Worm (Caenorhabditis elegans) whole organism, L4 larva: Measurements from ENCODE around the gene T08D10.5.

ENCODE experiments used
- D1046.2 ChIP-seq: fragments of 200-800 bp; sonication (Bioruptor generic); IDR thresholded peaks from 2 replicates; pipeline ENCODE4 v1.3.6; 2022; ENCODE audit warnings: missing genetic modification characterization, missing compliant biosample characterization
- F26F4.8 ChIP-seq: fragments of 200-800 bp; sonication (Bioruptor generic); conservative IDR thresholded peaks from 2 replicates; pipeline ENCODE4 v1.3.6; 2022; ENCODE audit warnings: missing genetic modification characterization, missing compliant biosample characterization
- F37D6.2 ChIP-seq: sonication (generic microtip); optimal IDR thresholded peaks from 2 replicates; lab custom pipeline; 2016; ENCODE audit warnings: mild to moderate bottlenecking, missing genetic modification characterization, missing compliant biosample characterization
- F49E8.2 ChIP-seq: sonication (generic microtip); optimal IDR thresholded peaks from 2 replicates; lab custom pipeline; 2016; ENCODE audit warnings: missing compliant biosample characterization, mild to moderate bottlenecking, missing genetic modification characterization, borderline replicate concordance
- T26A8.4 ChIP-seq: fragments of 200-800 bp; sonication (Bioruptor generic); IDR thresholded peaks from 2 replicates; pipeline ENCODE4 v1.3.6; 2022; ENCODE audit warnings: missing genetic modification characterization, missing compliant biosample characterization
- Y5F2A.4 ChIP-seq: fragments of 200-800 bp; sonication (Bioruptor generic); optimal IDR thresholded peaks from 2 replicates; lab custom pipeline; 2018; ENCODE audit warnings: mild to moderate bottlenecking, missing genetic modification characterization, missing compliant biosample characterization
- ZK546.5 ChIP-seq, 2 experiments: sonication (generic microtip); optimal IDR thresholded peaks; 2 replicates each; lab custom pipeline; 2017; ENCODE audit warnings: missing biosample characterization in 2 of 2, missing genetic modification characterization in 2 of 2
- aha-1 ChIP-seq: fragments of 150-350 bp; peaks from one replicate; lab custom pipeline; 2014; ENCODE audit warnings: missing biosample characterization, missing genetic modification characterization
- attf-4 ChIP-seq: sonication (generic microtip); optimal IDR thresholded peaks from 3 replicates; lab custom pipeline; 2017; ENCODE audit warnings: missing biosample characterization, missing genetic modification characterization
- ceh-20 ChIP-seq: fragments of 200-800 bp; sonication (Bioruptor generic); IDR thresholded peaks from 2 replicates; pipeline ENCODE4 v1.3.6; 2022; ENCODE audit warnings: missing genetic modification reagents, missing genetic modification characterization, missing compliant biosample characterization
- ceh-32 ChIP-seq: sonication (generic microtip); optimal IDR thresholded peaks from 2 replicates; lab custom pipeline; 2016; ENCODE audit warnings: mild to moderate bottlenecking, missing genetic modification characterization, missing compliant biosample characterization; ENCODE audit not compliant: poor library complexity
- ceh-44 ChIP-seq: fragments of 200-800 bp; sonication (Bioruptor generic); IDR thresholded peaks from 2 replicates; pipeline ENCODE4 v1.3.6; 2022; ENCODE audit warnings: missing genetic modification reagents, missing genetic modification characterization, missing compliant biosample characterization
- cey-2 ChIP-seq: sonication (generic microtip); optimal IDR thresholded peaks from 3 replicates; lab custom pipeline; 2017; ENCODE audit warnings: missing genetic modification characterization, mild to moderate bottlenecking, missing compliant biosample characterization, antibody characterized with exemption, borderline replicate concordance; ENCODE audit not compliant: insufficient read depth
- daf-12 ChIP-seq: fragments of 150-350 bp; optimal IDR thresholded peaks from 2 replicates; lab custom pipeline; 2014; ENCODE audit warnings: missing biosample characterization, missing genetic modification reagents, missing genetic modification characterization
- daf-16 ChIP-seq, 3 experiments: sonication (generic microtip); optimal IDR thresholded peaks; 2 replicates each; lab custom pipeline; 2016 to 2017; ENCODE audit warnings: missing genetic modification characterization in 3 of 3, missing genetic modification reagents in 3 of 3, mild to moderate bottlenecking in 2 of 3, missing compliant biosample characterization in 2 of 3, missing biosample characterization in 1 of 3, moderate library complexity in 1 of 3
- dmd-6 ChIP-seq: fragments of 200-800 bp; sonication (Bioruptor generic); IDR thresholded peaks from 2 replicates; pipeline ENCODE4 v1.3.6; 2022; ENCODE audit warnings: missing genetic modification reagents, missing genetic modification characterization, missing compliant biosample characterization
- dpl-1 ChIP-seq: fragments of 150-350 bp; optimal IDR thresholded peaks from 2 replicates; lab custom pipeline; 2014; ENCODE audit warnings: missing biosample characterization, missing genetic modification reagents, missing genetic modification characterization
- dve-1 ChIP-seq: sonication (generic microtip); optimal IDR thresholded peaks from 2 replicates; lab custom pipeline; 2017; ENCODE audit warnings: antibody characterized with exemption, mild to moderate bottlenecking, missing genetic modification characterization, missing compliant biosample characterization; ENCODE audit not compliant: insufficient read depth
- egl-27 ChIP-seq: sonication (generic microtip); optimal IDR thresholded peaks from 3 replicates; lab custom pipeline; 2017; ENCODE audit warnings: missing biosample characterization, missing genetic modification reagents, missing genetic modification characterization
- egl-43 ChIP-seq: fragments of 200-800 bp; sonication (Bioruptor generic); IDR thresholded peaks from 2 replicates; pipeline ENCODE4 v1.3.6; 2022; ENCODE audit warnings: missing genetic modification reagents, missing genetic modification characterization, missing compliant biosample characterization
- fos-1 ChIP-seq: fragments of 150-350 bp; optimal IDR thresholded peaks from 2 replicates; lab custom pipeline; 2014; ENCODE audit warnings: missing biosample characterization, missing genetic modification characterization
- hif-1 ChIP-seq, 2 experiments: sonication (generic microtip); optimal IDR thresholded peaks; 2 replicates each; lab custom pipeline; 2016 to 2017; ENCODE audit warnings: missing compliant biosample characterization in 2 of 2, missing genetic modification characterization in 2 of 2, missing genetic modification reagents in 2 of 2, missing genotype in 2 of 2, mild to moderate bottlenecking in 1 of 2
- hlh-11 ChIP-seq: fragments of 200-800 bp; sonication (Bioruptor generic); optimal IDR thresholded peaks from 2 replicates; lab custom pipeline; 2018; ENCODE audit warnings: mild to moderate bottlenecking, missing genetic modification characterization, missing compliant biosample characterization
- hlh-30 ChIP-seq: sonication (generic microtip); optimal IDR thresholded peaks from 2 replicates; lab custom pipeline; 2017; ENCODE audit warnings: antibody characterized with exemption, mild to moderate bottlenecking, missing genetic modification characterization, missing compliant biosample characterization; ENCODE audit not compliant: insufficient read depth
- jun-1 ChIP-seq: fragments of 150-350 bp; optimal IDR thresholded peaks from 2 replicates; lab custom pipeline; 2014; ENCODE audit warnings: missing biosample characterization, missing genetic modification reagents, missing genetic modification characterization
- lin-39 ChIP-seq: fragments of 150-350 bp; optimal IDR thresholded peaks from 2 replicates; lab custom pipeline; 2014; ENCODE audit warnings: missing biosample characterization, missing genetic modification reagents, missing genetic modification characterization
- lir-3 ChIP-seq: sonication (generic microtip); optimal IDR thresholded peaks from 2 replicates; lab custom pipeline; 2016; ENCODE audit warnings: mild to moderate bottlenecking, missing genetic modification characterization, missing compliant biosample characterization
- lsy-2 ChIP-seq, 2 experiments: fragments of 150-350 bp in 1 of 2; sonication (generic microtip) in 1 of 2; optimal IDR thresholded peaks; 2 replicates each; lab custom pipeline; 2014 to 2017; ENCODE audit warnings: missing biosample characterization in 2 of 2, missing genetic modification characterization in 2 of 2
- madf-9 ChIP-seq: fragments of 200-800 bp; sonication (Bioruptor generic); conservative IDR thresholded peaks from 2 replicates; pipeline ENCODE4 v1.3.6; 2022; ENCODE audit warnings: missing genetic modification reagents, missing genetic modification characterization, missing compliant biosample characterization
- mdt-29 ChIP-seq: fragments of 200-800 bp; sonication (Bioruptor generic); IDR thresholded peaks from 2 replicates; pipeline ENCODE4 v1.3.6; 2022; ENCODE audit warnings: missing genetic modification reagents, missing genetic modification characterization, missing compliant biosample characterization
- nhr-11 ChIP-seq: fragments of 150-350 bp; optimal IDR thresholded peaks from 2 replicates; lab custom pipeline; 2014; ENCODE audit warnings: missing biosample characterization, missing genetic modification characterization
- nhr-111 ChIP-seq: fragments of 200-800 bp; sonication (Bioruptor generic); optimal IDR thresholded peaks from 2 replicates; lab custom pipeline; 2018; ENCODE audit warnings: mild to moderate bottlenecking, missing genetic modification characterization, missing compliant biosample characterization
- nhr-25 ChIP-seq: sonication (generic microtip); optimal IDR thresholded peaks from 2 replicates; lab custom pipeline; 2017; ENCODE audit warnings: missing genetic modification characterization, mild to moderate bottlenecking, missing compliant biosample characterization, antibody characterized with exemption, moderate library complexity, borderline replicate concordance; ENCODE audit not compliant: insufficient read depth
- nhr-28 ChIP-seq: fragments of 150-350 bp; optimal IDR thresholded peaks from 2 replicates; lab custom pipeline; 2014; ENCODE audit warnings: missing biosample characterization, missing genetic modification characterization
- nhr-42 ChIP-seq: fragments of 200-800 bp; sonication (Bioruptor generic); IDR thresholded peaks from 2 replicates; pipeline ENCODE4 v1.3.6; 2022; ENCODE audit warnings: missing genetic modification characterization, missing compliant biosample characterization
- nhr-48 ChIP-seq: sonication (generic microtip); optimal IDR thresholded peaks from 2 replicates; lab custom pipeline; 2016; ENCODE audit warnings: mild to moderate bottlenecking, missing genetic modification characterization, missing compliant biosample characterization
- nhr-77 ChIP-seq: fragments of 150-350 bp; optimal IDR thresholded peaks from 2 replicates; lab custom pipeline; 2014; ENCODE audit warnings: missing biosample characterization, missing genetic modification characterization
- pha-4 ChIP-seq, 2 experiments: fragments of 150-350 bp in 1 of 2; fragments of 200-800 bp in 1 of 2; sonication (Bioruptor generic) in 1 of 2; IDR thresholded peaks in 1 of 2; optimal IDR thresholded peaks in 1 of 2; 2 replicates each; pipeline versions ENCODE4 v1.3.6 to Lab custom; 2014 to 2022; ENCODE audit warnings: missing genetic modification characterization in 2 of 2, missing genetic modification reagents in 2 of 2, missing biosample characterization in 1 of 2, missing compliant biosample characterization in 1 of 2
- pqm-1 ChIP-seq: sonication (generic microtip); optimal IDR thresholded peaks from 2 replicates; lab custom pipeline; 2017; ENCODE audit warnings: missing biosample characterization, missing genetic modification characterization
- rbr-2 ChIP-seq: sonication (generic microtip); optimal IDR thresholded peaks from 2 replicates; lab custom pipeline; 2016; ENCODE audit warnings: missing genotype, missing genetic modification characterization, missing compliant biosample characterization
- saeg-2 ChIP-seq: fragments of 200-800 bp; sonication (Bioruptor generic); IDR thresholded peaks from 2 replicates; pipeline ENCODE4 v1.3.6; 2022; ENCODE audit warnings: missing genetic modification reagents, missing genetic modification characterization, missing compliant biosample characterization
- sdz-12 ChIP-seq: fragments of 200-800 bp; sonication (Bioruptor generic); optimal IDR thresholded peaks from 2 replicates; lab custom pipeline; 2018; ENCODE audit warnings: mild to moderate bottlenecking, missing genetic modification characterization, missing compliant biosample characterization
- set-16 ChIP-seq: fragments of 200-800 bp; sonication (Bioruptor generic); IDR thresholded peaks from 2 replicates; pipeline ENCODE4 v1.3.6; 2022; ENCODE audit warnings: missing genetic modification reagents, missing genetic modification characterization, missing compliant biosample characterization
- spr-1 ChIP-seq: sonication (generic microtip); optimal IDR thresholded peaks from 2 replicates; lab custom pipeline; 2016; ENCODE audit warnings: mild to moderate bottlenecking, missing genetic modification characterization, missing compliant biosample characterization
- tag-97 ChIP-seq: fragments of 200-800 bp; sonication (Bioruptor generic); IDR thresholded peaks from 2 replicates; pipeline ENCODE4 v1.3.6; 2022; ENCODE audit warnings: missing genetic modification characterization, missing compliant biosample characterization
- unc-39 ChIP-seq: sonication (generic microtip); optimal IDR thresholded peaks from 2 replicates; lab custom pipeline; 2017; ENCODE audit warnings: missing biosample characterization, missing genetic modification characterization
- zfp-3 ChIP-seq: fragments of 200-800 bp; sonication (Bioruptor generic); conservative IDR thresholded peaks from 2 replicates; pipeline ENCODE4 v1.3.6; 2022; ENCODE audit warnings: missing genetic modification reagents, missing genetic modification characterization, missing compliant biosample characterization
- zip-11 ChIP-seq: fragments of 200-800 bp; sonication (Bioruptor generic); IDR thresholded peaks from 2 replicates; pipeline ENCODE4 v1.3.6; 2022; ENCODE audit warnings: missing genetic modification characterization, missing compliant biosample characterization

The T08D10.5 gene

ce11 chrX:11924158-11924557 is 33.2 kb upstream of the T08D10.5 start, which contains the start of gene F55G7.1 (continued):
- TF ChIP-seq nhr-25 (tag; lab: Kevin White, UChicago) (no peak), fos-1 (tag; lab: Kevin White, UChicago) (no peak), zip-11 (GFP tag; lab: Robert Waterston, UW) (no peak), hif-1 (tag; optimal IDR thresholded peaks at IDR 0.05; lab: Kevin White, UChicago) (no peak), egl-43 (no peak), ZK546.5 (tag; optimal IDR thresholded peaks at IDR 0.05; lab: Kevin White, UChicago) (no peak), zfp-3 (GFP tag; lab: Robert Waterston, UW) (no peak), lsy-2 (tag; optimal IDR thresholded peaks at IDR 0.05; lab: Kevin White, UChicago) (peak in 1 of 2 experiments; percentile 14), ceh-44 (GFP tag; lab: Robert Waterston, UW) (peak; percentile 20; the same call in 1 of the 2 replicates), dpl-1 (GFP tag; lab: Kevin White, UChicago) (no peak), T26A8.4 (GFP tag; lab: Robert Waterston, UW) (no peak), sdz-12 (GFP tag; lab: Kevin White, UChicago) (no peak), set-16 (GFP tag; lab: Robert Waterston, UW) (no peak), daf-16 (GFP tag; optimal IDR thresholded peaks at IDR 0.05; lab: Kevin White, UChicago) (peak in 1 of 2 experiments; percentile 47), daf-16 (tag; optimal IDR thresholded peaks at IDR 0.05; lab: Kevin White, UChicago) (peak; percentile 50), saeg-2 (no peak), cey-2 (tag; lab: Kevin White, UChicago) (no peak), nhr-11 (tag; lab: Kevin White, UChicago) (no peak), spr-1 (peak; percentile 35), unc-39 (tag; lab: Kevin White, UChicago) (no peak), pha-4 (GFP tag; IDR thresholded peaks at IDR 0.05; lab: Robert Waterston, UW) (no peak; the same call in 1 of the 2 replicates), pha-4 (tag; optimal IDR thresholded peaks at IDR 0.05; lab: Kevin White, UChicago) (no peak), lin-39 (no peak), tag-97 (no peak), F49E8.2 (no peak), nhr-77 (tag; lab: Kevin White, UChicago) (peak; percentile 62), jun-1 (peak; percentile 33), F37D6.2 (tag; lab: Kevin White, UChicago) (peak; percentile 34), nhr-28 (tag; lab: Kevin White, UChicago) (peak; percentile 45), rbr-2 (tag; lab: Kevin White, UChicago) (peak; percentile 68), F26F4.8 (GFP tag; lab: Robert Waterston, UW) (no peak), mdt-29 (GFP tag; lab: Robert Waterston, UW) (no peak), daf-12 (no peak), hlh-30 (tag; lab: Kevin White, UChicago) (peak; percentile 6), aha-1 (tag; lab: Kevin White, UChicago) (peak; percentile 97), egl-27 (tag; lab: Kevin White, UChicago) (no peak), D1046.2 (GFP tag; lab: Robert Waterston, UW) (no peak)

ce11 chrX:11925243-11925642 is 32.1 kb upstream of the T08D10.5 start:
- TF ChIP-seq hlh-11 (tag; lab: Kevin White, UChicago) (peak; percentile 58), nhr-48 (tag; lab: Kevin White, UChicago) (peak; percentile 8), cey-2 (tag; lab: Kevin White, UChicago) (no peak), daf-16 (GFP tag; optimal IDR thresholded peaks at IDR 0.05; lab: Kevin White, UChicago) (no peak), daf-16 (tag; optimal IDR thresholded peaks at IDR 0.05; lab: Kevin White, UChicago) (peak; percentile 75), attf-4 (tag; lab: Kevin White, UChicago) (no peak), dve-1 (tag; lab: Kevin White, UChicago) (peak; percentile 51), lir-3 (tag; lab: Kevin White, UChicago) (no peak), pqm-1 (peak; percentile 29), Y5F2A.4 (GFP tag; lab: Kevin White, UChicago) (no peak), dmd-6 (GFP tag; lab: Robert Waterston, UW) (peak; percentile 59), nhr-42 (GFP tag; lab: Robert Waterston, UW) (no peak), nhr-111 (GFP tag; lab: Kevin White, UChicago) (no peak), daf-12 (no peak), madf-9 (no peak), F26F4.8 (GFP tag; lab: Robert Waterston, UW) (no peak), zfp-3 (GFP tag; lab: Robert Waterston, UW) (no peak), ceh-20 (GFP tag; lab: Robert Waterston, UW) (no peak), ceh-32 (tag; lab: Kevin White, UChicago) (no peak), zip-11 (GFP tag; lab: Robert Waterston, UW) (no peak), F37D6.2 (tag; lab: Kevin White, UChicago) (no peak)
